Worm (Caenorhabditis elegans) whole organism, L3 larva: ENCODE measurements around the gene C54F6.20.

ENCODE experiments used
- R02D3.7 ChIP-seq: fragments of 150-350 bp; optimal IDR thresholded peaks from 2 replicates; lab custom pipeline; 2014; ENCODE audit warnings: missing biosample characterization, missing genetic modification characterization
- ZK546.5 ChIP-seq: sonication (generic microtip); optimal IDR thresholded peaks from 2 replicates; lab custom pipeline; 2017; ENCODE audit warnings: missing biosample characterization, missing genetic modification characterization
- aly-2 ChIP-seq: fragments of 150-350 bp; optimal IDR thresholded peaks from 2 replicates; lab custom pipeline; 2014; ENCODE audit warnings: missing biosample characterization, missing genetic modification characterization
- ama-1 ChIP-seq: fragments of 150-350 bp; optimal IDR thresholded peaks from 2 replicates; lab custom pipeline; 2018
- ceh-16 ChIP-seq: sonication (generic microtip); optimal IDR thresholded peaks from 2 replicates; lab custom pipeline; 2017; ENCODE audit warnings: missing biosample characterization, missing genetic modification characterization
- ceh-28 ChIP-seq: fragments of 150-350 bp; optimal IDR thresholded peaks from 2 replicates; lab custom pipeline; 2014; ENCODE audit warnings: missing biosample characterization, missing genetic modification reagents, missing genetic modification characterization
- ceh-82 ChIP-seq: fragments of 150-350 bp; optimal IDR thresholded peaks from 2 replicates; lab custom pipeline; 2014; ENCODE audit warnings: missing biosample characterization, missing genetic modification characterization
- ceh-9 ChIP-seq: sonication (generic microtip); optimal IDR thresholded peaks from 2 replicates; lab custom pipeline; 2018; ENCODE audit warnings: missing biosample characterization, missing genetic modification characterization
- egl-27 ChIP-seq: sonication (generic microtip); optimal IDR thresholded peaks from 4 replicates; lab custom pipeline; 2017; ENCODE audit warnings: missing biosample characterization, missing genetic modification reagents, missing genetic modification characterization
- egl-5 ChIP-seq: fragments of 150-350 bp; optimal IDR thresholded peaks from 2 replicates; lab custom pipeline; 2017; ENCODE audit warnings: missing biosample characterization, missing genetic modification reagents, missing genetic modification characterization, inconsistent platforms
- elt-1 ChIP-seq: fragments of 150-350 bp; optimal IDR thresholded peaks from 2 replicates; lab custom pipeline; 2014; ENCODE audit warnings: missing biosample characterization, missing genetic modification characterization
- elt-3 ChIP-seq, 3 experiments: fragments of 150-350 bp in 1 of 3; sonication (generic microtip) in 2 of 3; optimal IDR thresholded peaks; 2 replicates in 2 of 3; 4 replicates in 1 of 3; lab custom pipeline; 2014 to 2017; ENCODE audit warnings: missing biosample characterization in 3 of 3, missing genetic modification characterization in 3 of 3
- fkh-10 ChIP-seq: sonication (generic microtip); optimal IDR thresholded peaks from 2 replicates; lab custom pipeline; 2017; ENCODE audit warnings: missing biosample characterization, missing genetic modification reagents, missing genetic modification characterization
- fkh-2 ChIP-seq: fragments of 150-350 bp; optimal IDR thresholded peaks from 2 replicates; lab custom pipeline; 2014; ENCODE audit warnings: missing biosample characterization, missing genetic modification reagents, missing genetic modification characterization
- hmg-11 ChIP-seq: sonication (generic microtip); optimal IDR thresholded peaks from 2 replicates; lab custom pipeline; 2016; ENCODE audit warnings: missing genetic modification characterization, missing compliant biosample characterization
- jun-1 ChIP-seq: fragments of 150-350 bp; optimal IDR thresholded peaks from 2 replicates; lab custom pipeline; 2014; ENCODE audit warnings: missing biosample characterization, missing genetic modification reagents, missing genetic modification characterization
- lin-15B ChIP-seq: fragments of 150-350 bp; optimal IDR thresholded peaks from 2 replicates; lab custom pipeline; 2014; ENCODE audit warnings: missing biosample characterization, missing genetic modification characterization
- lin-39 ChIP-seq: fragments of 150-350 bp; optimal IDR thresholded peaks from 2 replicates; lab custom pipeline; 2018; ENCODE audit warnings: missing biosample characterization, missing genetic modification reagents, missing genetic modification characterization
- lsy-12 ChIP-seq: sonication (generic microtip); optimal IDR thresholded peaks from 2 replicates; lab custom pipeline; 2016; ENCODE audit warnings: mild to moderate bottlenecking, missing genetic modification characterization, missing compliant biosample characterization
- nfya-1 ChIP-seq: sonication (generic microtip); optimal IDR thresholded peaks from 2 replicates; lab custom pipeline; 2017; ENCODE audit warnings: missing genetic modification characterization, mild to moderate bottlenecking, missing compliant biosample characterization, antibody characterized with exemption, moderate library complexity; ENCODE audit not compliant: insufficient read depth
- nhr-11 ChIP-seq: fragments of 150-350 bp; optimal IDR thresholded peaks from 2 replicates; lab custom pipeline; 2014; ENCODE audit warnings: missing biosample characterization, missing genetic modification characterization
- nhr-12 ChIP-seq: fragments of 150-350 bp; optimal IDR thresholded peaks from 2 replicates; lab custom pipeline; 2014; ENCODE audit warnings: missing biosample characterization, missing genetic modification characterization
- nhr-23 ChIP-seq: fragments of 150-350 bp; optimal IDR thresholded peaks from 2 replicates; lab custom pipeline; 2014; ENCODE audit warnings: missing biosample characterization, missing genetic modification reagents, missing genetic modification characterization
- nhr-237 ChIP-seq: fragments of 150-350 bp; optimal IDR thresholded peaks from 2 replicates; lab custom pipeline; 2014; ENCODE audit warnings: missing biosample characterization, missing genetic modification characterization
- nhr-28 ChIP-seq: fragments of 150-350 bp; optimal IDR thresholded peaks from 2 replicates; lab custom pipeline; 2014; ENCODE audit warnings: missing biosample characterization, missing genetic modification characterization
- nhr-67 ChIP-seq: fragments of 150-350 bp; optimal IDR thresholded peaks from 2 replicates; lab custom pipeline; 2014; ENCODE audit warnings: missing biosample characterization, missing genetic modification characterization
- pha-4 ChIP-seq: fragments of 150-350 bp; optimal IDR thresholded peaks from 2 replicates; lab custom pipeline; 2014; ENCODE audit warnings: missing biosample characterization, missing genetic modification reagents, missing genetic modification characterization
- sea-2 ChIP-seq: fragments of 150-350 bp; sonication (generic microtip); optimal IDR thresholded peaks from 4 replicates; lab custom pipeline; 2014; ENCODE audit warnings: missing biosample characterization, missing genetic modification reagents, missing genetic modification characterization
- skn-1 ChIP-seq: fragments of 150-350 bp; optimal IDR thresholded peaks from 2 replicates; lab custom pipeline; 2014; ENCODE audit warnings: missing biosample characterization, missing genetic modification characterization
- snpc-4 ChIP-seq: fragments of 150-350 bp; optimal IDR thresholded peaks from 2 replicates; lab custom pipeline; 2014; ENCODE audit warnings: missing biosample characterization, missing genetic modification characterization
- unc-39 ChIP-seq: sonication (generic microtip); optimal IDR thresholded peaks from 4 replicates; lab custom pipeline; 2017; ENCODE audit warnings: missing biosample characterization, missing genetic modification characterization
- unc-62 ChIP-seq: fragments of 150-350 bp; sonication (generic microtip); optimal IDR thresholded peaks from 4 replicates; lab custom pipeline; 2014; ENCODE audit warnings: missing biosample characterization, missing genetic modification reagents, missing genetic modification characterization
- ztf-11 ChIP-seq: fragments of 150-350 bp; optimal IDR thresholded peaks from 2 replicates; lab custom pipeline; 2014; ENCODE audit warnings: missing biosample characterization, missing genetic modification characterization
- ztf-4 ChIP-seq: fragments of 150-350 bp; optimal IDR thresholded peaks from 2 replicates; lab custom pipeline; 2014; ENCODE audit warnings: missing biosample characterization, missing genetic modification characterization

C54F6.20 gene

DNA sequence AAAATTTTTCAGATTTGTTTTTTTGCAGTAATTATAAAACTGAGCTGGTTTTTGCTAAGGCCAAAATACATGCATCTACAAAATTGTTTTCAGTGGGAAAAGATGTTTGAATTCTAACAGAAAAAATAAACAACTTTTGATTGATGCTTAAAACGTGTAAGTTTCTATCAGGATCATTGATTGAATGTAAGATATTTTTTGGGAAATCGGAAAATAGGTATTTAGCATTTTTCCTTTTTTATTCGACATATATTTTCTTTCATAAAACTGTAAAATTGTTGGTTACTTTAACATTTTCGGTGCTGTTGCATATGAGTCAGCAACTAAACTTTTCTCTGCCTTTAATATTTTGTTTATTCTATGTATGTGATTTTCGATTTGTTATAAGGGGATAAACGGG is at the start of gene C54F6.20:
Gene C54F6.20 (plus strand): TSS at position 301 of the 400 bp plus-strand sequence.
- no peak for TF ChIP-seq ceh-16 (tag; lab: Kevin White, UChicago)
- no peak for TF ChIP-seq jun-1

ce11 chrV:7476766-7477165 is 47.8 kb upstream of the C54F6.20 start, which contains the start of gene srh-125:
Gene srh-125 (minus strand): TSS chrV:7476866.
- TF ChIP-seq egl-27 (tag; lab: Kevin White, UChicago) (no peak), ceh-82 (tag; lab: Kevin White, UChicago) (no peak), snpc-4 (no peak), hmg-11 (tag; lab: Kevin White, UChicago) (no peak), nfya-1 (no peak), fkh-2 (tag; lab: Kevin White, UChicago) (no peak), unc-62 (no peak), ceh-9 (tag; lab: Kevin White, UChicago) (no peak), nhr-23 (tag; lab: Kevin White, UChicago) (no peak), lin-39 (no peak), ama-1 (no peak), elt-1 (tag; lab: Kevin White, UChicago) (no peak)

DNA sequence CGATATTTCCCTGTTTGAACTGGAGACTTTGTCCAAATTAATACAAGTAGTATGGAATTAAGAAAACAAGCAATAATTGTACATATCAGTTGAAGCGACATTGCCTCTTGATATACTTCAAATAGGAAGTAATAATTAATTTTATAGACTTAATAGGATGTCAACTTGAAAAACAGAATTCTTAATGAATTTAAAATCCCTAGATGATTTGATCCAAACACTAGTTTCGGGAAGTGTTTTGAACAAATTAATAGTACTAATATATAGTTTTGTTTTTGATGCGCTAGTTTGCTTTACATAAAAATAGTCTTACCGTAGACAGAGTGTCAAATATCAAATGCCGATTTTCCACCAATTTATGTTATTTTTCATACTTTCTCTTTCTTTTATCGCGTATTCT is 46.1 kb upstream of the C54F6.20 start, which contains the start of gene str-190:
Gene str-190 (minus strand): TSS at position 101 of the 400 bp plus-strand sequence.
- TF ChIP-seq aly-2 (tag; lab: Kevin White, UChicago) (no peak), unc-62 (no peak), nhr-28 (tag; lab: Kevin White, UChicago) (no peak), hmg-11 (tag; lab: Kevin White, UChicago) (no peak), lsy-12 (tag; lab: Kevin White, UChicago) (no peak), R02D3.7 (tag; lab: Kevin White, UChicago) (no peak), unc-39 (tag; lab: Kevin White, UChicago) (no peak)

DNA sequence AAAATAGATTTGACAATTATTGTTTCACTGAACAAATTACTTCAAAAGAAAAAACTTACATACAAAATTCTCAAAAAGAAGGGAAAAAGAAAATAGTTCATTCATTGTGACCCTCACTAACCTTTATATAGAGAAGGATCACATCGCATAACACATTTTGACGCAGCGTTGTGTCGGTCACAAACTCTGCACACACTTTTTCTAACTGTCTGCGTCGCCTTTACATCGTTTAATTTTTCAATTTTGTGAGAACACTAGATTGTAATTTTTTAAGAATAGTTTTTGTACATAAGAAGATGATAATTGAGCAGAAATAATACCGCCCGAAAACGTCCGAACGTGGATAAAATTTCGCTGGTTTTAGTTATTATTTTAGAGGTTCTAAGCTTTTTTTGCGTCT is 43.6 kb upstream of the C54F6.20 start, which contains the start of gene C18B10.6:
Gene C18B10.6 (minus strand): TSS at position 101 of the 400 bp plus-strand sequence.
- TF ChIP-seq skn-1 = no peak
- no peak for TF ChIP-seq nhr-23 (tag; lab: Kevin White, UChicago)
- no peak for TF ChIP-seq hmg-11 (tag; lab: Kevin White, UChicago)
- no peak for TF ChIP-seq ztf-4 (tag; lab: Kevin White, UChicago)
- TF ChIP-seq, all 47 proteins: peak for 0

DNA sequence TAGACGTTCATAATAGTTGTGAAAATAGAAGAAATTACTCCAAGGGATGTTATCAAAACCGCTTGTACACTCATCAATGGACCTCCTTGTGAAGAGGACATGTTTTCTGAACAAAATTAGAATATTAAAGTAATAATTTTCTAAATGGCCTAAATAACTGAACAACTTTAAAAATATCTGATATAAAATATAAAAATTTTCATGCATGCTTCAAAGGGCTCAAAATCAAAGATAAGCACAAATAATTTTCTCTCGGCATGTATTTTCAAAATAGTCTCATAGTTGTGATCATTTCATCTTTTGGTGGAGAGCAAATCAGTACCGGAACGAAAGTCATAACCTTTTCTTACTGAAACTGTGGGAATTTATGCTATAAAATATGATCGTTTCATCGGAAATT is 39.5 kb upstream of the C54F6.20 start, which contains the start of gene srbc-8:
Gene srbc-8 (minus strand): TSS at position 101 of the 400 bp plus-strand sequence.
- TF ChIP-seq elt-3 (tag; optimal IDR thresholded peaks at IDR 0.05; lab: Kevin White, UChicago) (no peak), egl-27 (tag; lab: Kevin White, UChicago) (no peak), ceh-16 (tag; lab: Kevin White, UChicago) (no peak), egl-5 (tag; lab: Kevin White, UChicago) (no peak), ztf-11 (no peak), aly-2 (tag; lab: Kevin White, UChicago) (no peak), unc-62 (no peak), pha-4 (tag; lab: Kevin White, UChicago) (no peak), lin-39 (no peak), R02D3.7 (tag; lab: Kevin White, UChicago) (no peak), nhr-23 (tag; lab: Kevin White, UChicago) (no peak)

DNA sequence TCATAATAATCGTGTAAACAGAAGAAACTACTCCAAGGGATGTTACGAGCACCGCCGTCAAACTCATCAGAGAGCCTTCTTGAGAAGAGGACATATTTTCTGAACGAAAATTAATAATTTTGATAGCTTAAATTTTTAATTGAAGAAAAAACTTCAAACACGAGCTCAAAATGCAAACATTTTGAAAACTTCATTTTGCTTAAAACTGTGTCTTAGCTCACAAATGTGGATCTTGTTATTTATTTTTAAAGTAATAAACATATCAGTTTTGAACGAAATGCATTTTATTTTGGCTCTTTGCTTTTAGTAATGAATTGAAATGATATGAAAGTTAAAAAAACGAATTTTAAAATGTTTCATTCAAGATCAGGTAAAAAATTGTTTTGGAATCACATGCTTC is 37.0 kb upstream of the C54F6.20 start, which contains the start of gene srbc-7:
Gene srbc-7 (minus strand): TSS at position 101 of the 400 bp plus-strand sequence.
- no peak for TF ChIP-seq jun-1
- no peak for TF ChIP-seq fkh-10 (GFP tag; lab: Kevin White, UChicago)
- TF ChIP-seq hmg-11 (tag; lab: Kevin White, UChicago) = no peak
- TF ChIP-seq nhr-28 (tag; lab: Kevin White, UChicago) = no peak
- no peak for TF ChIP-seq nhr-11 (tag; lab: Kevin White, UChicago)
- TF ChIP-seq ceh-16 (tag; lab: Kevin White, UChicago) = no peak
- no peak for TF ChIP-seq lin-39
- no peak for TF ChIP-seq ceh-82 (tag; lab: Kevin White, UChicago)
- TF ChIP-seq ZK546.5 (tag; lab: Kevin White, UChicago) = no peak
- TF ChIP-seq unc-39 (tag; lab: Kevin White, UChicago) = no peak

DNA sequence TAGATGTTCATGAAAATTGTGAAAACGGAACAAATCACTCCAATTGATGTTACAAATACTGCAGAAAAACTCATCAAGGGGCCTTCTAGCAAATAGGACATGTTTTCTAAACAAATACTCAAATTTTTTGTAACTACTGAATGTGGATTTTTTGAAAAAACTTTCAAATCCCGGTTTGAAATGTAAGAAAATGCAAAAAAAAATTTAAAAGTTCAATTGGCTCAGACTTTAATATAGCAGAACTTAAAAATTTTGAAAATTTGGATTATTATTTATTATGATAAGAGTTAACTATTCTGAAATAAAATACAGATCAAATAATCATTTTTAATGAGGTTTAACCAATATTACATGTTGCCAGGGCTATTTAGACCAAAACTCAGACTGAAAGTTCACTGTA is 34.2 kb upstream of the C54F6.20 start, which contains the start of gene srbc-9:
Gene srbc-9 (minus strand): TSS at position 101 of the 400 bp plus-strand sequence.
- no peak for TF ChIP-seq egl-27 (tag; lab: Kevin White, UChicago)
- TF ChIP-seq pha-4 (tag; lab: Kevin White, UChicago) = no peak
- TF ChIP-seq ceh-28 (tag; lab: Kevin White, UChicago) = no peak
- TF ChIP-seq nhr-11 (tag; lab: Kevin White, UChicago) = no peak
- TF ChIP-seq ceh-82 (tag; lab: Kevin White, UChicago) = no peak
- no peak for TF ChIP-seq lin-15B
- no peak for TF ChIP-seq sea-2
- TF ChIP-seq nhr-67 (tag; lab: Kevin White, UChicago) = no peak
- no peak for TF ChIP-seq aly-2 (tag; lab: Kevin White, UChicago)
- TF ChIP-seq nhr-12 = no peak
- no peak for TF ChIP-seq nhr-28 (tag; lab: Kevin White, UChicago)
- TF ChIP-seq nhr-237 (tag; lab: Kevin White, UChicago) = no peak
- no peak for TF ChIP-seq egl-5 (tag; lab: Kevin White, UChicago)
- TF ChIP-seq nhr-23 (tag; lab: Kevin White, UChicago) = no peak
- no peak for TF ChIP-seq lin-39
- TF ChIP-seq unc-62 = no peak
- no peak for TF ChIP-seq elt-3 (tag; optimal IDR thresholded peaks at IDR 0.05; lab: Kevin White, UChicago)
